Worm (Caenorhabditis elegans) whole organism, mixed stage, embryonic: ENCODE results near the gene nhr-201.

Experiments used
- ces-1 ChIP-seq: fragments of 150-350 bp; optimal IDR thresholded peaks from 2 replicates; lab custom pipeline; 2014; ENCODE audit warnings: missing biosample characterization, missing genetic modification reagents, missing genetic modification characterization
- drap-1 ChIP-seq: fragments of 200-800 bp; sonication (Bioruptor generic); optimal IDR thresholded peaks from 3 replicates; lab custom pipeline; 2018; ENCODE audit warnings: mild to moderate bottlenecking, missing genetic modification characterization, missing compliant biosample characterization
- mep-1 ChIP-seq: fragments of 150-350 bp; optimal IDR thresholded peaks from 2 replicates; lab custom pipeline; 2017; ENCODE audit warnings: missing biosample characterization, missing genetic modification reagents, missing genetic modification characterization, inconsistent platforms
- sem-2 ChIP-seq: fragments of 200-800 bp; sonication (Bioruptor generic); optimal IDR thresholded peaks from 2 replicates; lab custom pipeline; 2018; ENCODE audit warnings: mild to moderate bottlenecking, missing genetic modification characterization, missing compliant biosample characterization
- unc-39 ChIP-seq: fragments of 150-350 bp; optimal IDR thresholded peaks from 2 replicates; lab custom pipeline; 2014; ENCODE audit warnings: missing biosample characterization, missing genetic modification characterization

- TF ChIP-seq drap-1 (GFP tag; lab: Kevin White, UChicago) = no peak
- TF ChIP-seq unc-39 (tag; lab: Kevin White, UChicago) = no peak
- no peak for TF ChIP-seq sem-2 (GFP tag; lab: Kevin White, UChicago)
- TF ChIP-seq ces-1 (GFP tag; lab: Kevin White, UChicago) = no peak
- no peak for TF ChIP-seq mep-1 (tag; lab: Kevin White, UChicago)
Observed at ce11 chrV:465355-465754, 727 bp downstream of the nhr-201 start.
